Worm (Caenorhabditis elegans) whole organism, L2 larva: ENCODE data around the gene btf-1.

Experiments
- C34F6.9 ChIP-seq: fragments of 150-350 bp; optimal IDR thresholded peaks from 2 replicates; lab custom pipeline; 2014; ENCODE audit warnings: missing biosample characterization, missing genetic modification characterization
- F13H6.1 ChIP-seq: sonication (generic microtip); optimal IDR thresholded peaks from 2 replicates; lab custom pipeline; 2016; ENCODE audit warnings: missing genetic modification characterization, missing compliant biosample characterization
- R02D3.7 ChIP-seq: fragments of 150-350 bp; optimal IDR thresholded peaks from 2 replicates; lab custom pipeline; 2014; ENCODE audit warnings: missing biosample characterization, missing genetic modification characterization
- Y55F3AM.14 ChIP-seq: fragments of 200-800 bp; sonication (Bioruptor generic); optimal IDR thresholded peaks from 2 replicates; lab custom pipeline; 2018; ENCODE audit warnings: mild to moderate bottlenecking, missing genetic modification characterization, missing compliant biosample characterization
- ZK546.5 ChIP-seq: sonication (generic microtip); optimal IDR thresholded peaks from 2 replicates; lab custom pipeline; 2017; ENCODE audit warnings: missing biosample characterization, missing genetic modification characterization
- alr-1 ChIP-seq: fragments of 150-350 bp; optimal IDR thresholded peaks from 2 replicates; lab custom pipeline; 2014; ENCODE audit warnings: missing biosample characterization, missing genetic modification characterization
- aly-2 ChIP-seq: fragments of 150-350 bp; optimal IDR thresholded peaks from 2 replicates; lab custom pipeline; 2014; ENCODE audit warnings: missing biosample characterization, missing genetic modification characterization
- ama-1 ChIP-seq: fragments of 150-350 bp; optimal IDR thresholded peaks from 2 replicates; lab custom pipeline; 2018; ENCODE audit warnings: inconsistent platforms
- blmp-1 ChIP-seq: sonication (generic microtip); optimal IDR thresholded peaks from 2 replicates; lab custom pipeline; 2017; ENCODE audit warnings: missing genetic modification characterization, mild to moderate bottlenecking, missing compliant biosample characterization, antibody characterized with exemption, moderate library complexity; ENCODE audit not compliant: insufficient read depth
- ceh-16 ChIP-seq: fragments of 150-350 bp; optimal IDR thresholded peaks from 2 replicates; lab custom pipeline; 2014; ENCODE audit warnings: missing biosample characterization, missing genetic modification characterization
- ceh-82 ChIP-seq: fragments of 150-350 bp; optimal IDR thresholded peaks from 2 replicates; lab custom pipeline; 2014; ENCODE audit warnings: missing biosample characterization, missing genetic modification characterization
- crh-2 ChIP-seq: sonication (generic microtip); optimal IDR thresholded peaks from 2 replicates; lab custom pipeline; 2017; ENCODE audit warnings: missing biosample characterization, missing genetic modification characterization
- dmd-4 ChIP-seq: sonication (generic microtip); optimal IDR thresholded peaks from 2 replicates; lab custom pipeline; 2017; ENCODE audit warnings: missing biosample characterization, missing genetic modification characterization
- egl-27 ChIP-seq: sonication (generic microtip); optimal IDR thresholded peaks from 3 replicates; lab custom pipeline; 2017; ENCODE audit warnings: missing biosample characterization, missing genetic modification reagents, missing genetic modification characterization
- elt-1 ChIP-seq: fragments of 150-350 bp; optimal IDR thresholded peaks from 2 replicates; lab custom pipeline; 2014; ENCODE audit warnings: missing biosample characterization, missing genetic modification characterization
- elt-3 ChIP-seq: sonication (generic microtip); optimal IDR thresholded peaks from 2 replicates; lab custom pipeline; 2017; ENCODE audit warnings: missing biosample characterization, missing genetic modification characterization
- fos-1 ChIP-seq: fragments of 150-350 bp; optimal IDR thresholded peaks from 2 replicates; lab custom pipeline; 2014; ENCODE audit warnings: missing biosample characterization, missing genetic modification characterization
- gmeb-1 ChIP-seq: fragments of 150-350 bp; optimal IDR thresholded peaks from 2 replicates; lab custom pipeline; 2014; ENCODE audit warnings: missing biosample characterization, missing genetic modification characterization
- lin-11 ChIP-seq: fragments of 150-350 bp; sonication (generic microtip); optimal IDR thresholded peaks from 2 replicates; lab custom pipeline; 2014; ENCODE audit warnings: missing biosample characterization, missing genetic modification characterization, inconsistent platforms, mixed read lengths
- lin-13 ChIP-seq: fragments of 150-350 bp; optimal IDR thresholded peaks from 2 replicates; lab custom pipeline; 2014; ENCODE audit warnings: missing biosample characterization, missing genetic modification reagents, missing genetic modification characterization
- lin-39 ChIP-seq: fragments of 150-350 bp; optimal IDR thresholded peaks from 2 replicates; lab custom pipeline; 2014; ENCODE audit warnings: missing biosample characterization, missing genetic modification reagents, missing genetic modification characterization
- lsy-2 ChIP-seq, 2 experiments: fragments of 150-350 bp in 1 of 2; sonication (generic microtip) in 1 of 2; optimal IDR thresholded peaks; 2 replicates each; lab custom pipeline; 2014 to 2017; ENCODE audit warnings: missing biosample characterization in 2 of 2, missing genetic modification characterization in 2 of 2
- mab-5 ChIP-seq: fragments of 150-350 bp; optimal IDR thresholded peaks from 2 replicates; lab custom pipeline; 2014; ENCODE audit warnings: missing biosample characterization, missing genetic modification characterization
- mbf-1 ChIP-seq: sonication (generic microtip); optimal IDR thresholded peaks from 2 replicates; lab custom pipeline; 2017; ENCODE audit warnings: missing biosample characterization, missing genetic modification characterization
- mdl-1 ChIP-seq, 2 experiments: fragments of 150-350 bp in 1 of 2; sonication (generic microtip) in 1 of 2; optimal IDR thresholded peaks; 2 replicates each; lab custom pipeline; 2017; ENCODE audit warnings: missing biosample characterization in 2 of 2, missing genetic modification characterization in 2 of 2
- nhr-10 ChIP-seq: sonication (generic microtip); optimal IDR thresholded peaks from 2 replicates; lab custom pipeline; 2017; ENCODE audit warnings: missing biosample characterization, missing genetic modification characterization
- nhr-11 ChIP-seq: fragments of 150-350 bp; optimal IDR thresholded peaks from 2 replicates; lab custom pipeline; 2014; ENCODE audit warnings: missing biosample characterization, missing genetic modification characterization
- nhr-12 ChIP-seq: fragments of 150-350 bp; optimal IDR thresholded peaks from 2 replicates; lab custom pipeline; 2014; ENCODE audit warnings: missing biosample characterization, missing genetic modification characterization
- nhr-129 ChIP-seq: fragments of 150-350 bp; optimal IDR thresholded peaks from 2 replicates; lab custom pipeline; 2014; ENCODE audit warnings: missing biosample characterization, missing genetic modification characterization
- nhr-21 ChIP-seq: fragments of 150-350 bp; optimal IDR thresholded peaks from 2 replicates; lab custom pipeline; 2014; ENCODE audit warnings: missing biosample characterization, missing genetic modification characterization
- nhr-23 ChIP-seq: fragments of 150-350 bp; optimal IDR thresholded peaks from 2 replicates; lab custom pipeline; 2014; ENCODE audit warnings: missing biosample characterization, missing genetic modification reagents, missing genetic modification characterization
- nhr-237 ChIP-seq: fragments of 150-350 bp; optimal IDR thresholded peaks from 2 replicates; lab custom pipeline; 2014; ENCODE audit warnings: missing biosample characterization, missing genetic modification characterization
- nhr-25 ChIP-seq: fragments of 150-350 bp; sonication (generic microtip); optimal IDR thresholded peaks from 3 replicates; lab custom pipeline; 2014; ENCODE audit warnings: missing biosample characterization, missing genetic modification characterization
- nhr-6 ChIP-seq: fragments of 150-350 bp; optimal IDR thresholded peaks from 2 replicates; lab custom pipeline; 2014; ENCODE audit warnings: missing biosample characterization, missing genetic modification characterization
- nhr-77 ChIP-seq: fragments of 150-350 bp; optimal IDR thresholded peaks from 2 replicates; lab custom pipeline; 2014; ENCODE audit warnings: missing biosample characterization, missing genetic modification characterization
- peb-1 ChIP-seq: fragments of 150-350 bp; optimal IDR thresholded peaks from 2 replicates; lab custom pipeline; 2014; ENCODE audit warnings: missing biosample characterization, missing genetic modification characterization
- sem-4 ChIP-seq: fragments of 150-350 bp; optimal IDR thresholded peaks from 2 replicates; lab custom pipeline; 2014; ENCODE audit warnings: missing biosample characterization, missing genetic modification reagents, missing genetic modification characterization
- skn-1 ChIP-seq: sonication (generic microtip); optimal IDR thresholded peaks from 2 replicates; lab custom pipeline; 2017; ENCODE audit warnings: missing biosample characterization, missing genetic modification characterization
- sma-3 ChIP-seq: sonication (generic microtip); optimal IDR thresholded peaks from 2 replicates; lab custom pipeline; 2016; ENCODE audit warnings: missing genetic modification reagents, missing genetic modification characterization, missing compliant biosample characterization
- snpc-4 ChIP-seq: fragments of 150-350 bp; optimal IDR thresholded peaks from 2 replicates; lab custom pipeline; 2014; ENCODE audit warnings: missing biosample characterization, missing genetic modification characterization
- unc-39 ChIP-seq: fragments of 150-350 bp; optimal IDR thresholded peaks from 2 replicates; lab custom pipeline; 2014; ENCODE audit warnings: missing biosample characterization, missing genetic modification characterization
- unc-55 ChIP-seq: fragments of 150-350 bp; sonication (generic microtip); optimal IDR thresholded peaks from 3 replicates; lab custom pipeline; 2014; ENCODE audit warnings: missing biosample characterization, missing genetic modification reagents, missing genetic modification characterization
- unc-62 ChIP-seq: fragments of 150-350 bp; optimal IDR thresholded peaks from 2 replicates; lab custom pipeline; 2014; ENCODE audit warnings: missing biosample characterization, missing genetic modification reagents, missing genetic modification characterization
- zag-1 ChIP-seq: fragments of 150-350 bp; optimal IDR thresholded peaks from 2 replicates; lab custom pipeline; 2014; ENCODE audit warnings: missing biosample characterization, missing genetic modification characterization
- ztf-1 ChIP-seq: fragments of 200-800 bp; sonication (Bioruptor generic); conservative IDR thresholded peaks from 2 replicates; pipeline ENCODE4 v1.3.6; 2022; ENCODE audit warnings: missing genetic modification characterization, missing compliant biosample characterization
- ztf-4 ChIP-seq: fragments of 150-350 bp; optimal IDR thresholded peaks from 2 replicates; lab custom pipeline; 2014; ENCODE audit warnings: missing biosample characterization, missing genetic modification characterization

btf-1 gene

ce11 chrII:13195163-13195562 lies 4.8 kb upstream of the btf-1 start, which contains the start of gene lec-1 (continued):
- TF ChIP-seq lin-13, result peak; percentile 69
- no peak for TF ChIP-seq ztf-4
- TF ChIP-seq nhr-11 (tag; lab: Kevin White, UChicago), result no peak

ce11 chrII:13195706-13196417 lies 4.1 kb upstream of the btf-1 start:
- TF ChIP-seq nhr-25 (tag; lab: Kevin White, UChicago) (peak; percentile 10), R02D3.7 (no peak), elt-3 (tag; lab: Kevin White, UChicago) (no peak), sma-3 (no peak), lin-39 (no peak)

- TF ChIP-seq lin-13 (no peak), aly-2 (no peak), ztf-4 (no peak), Y55F3AM.14 (GFP tag; lab: Kevin White, UChicago) (no peak), nhr-10 (tag; lab: Kevin White, UChicago) (no peak), fos-1 (tag; lab: Kevin White, UChicago) (peak; percentile 69), F13H6.1 (tag; lab: Kevin White, UChicago) (peak; percentile 22), nhr-12 (tag; lab: Kevin White, UChicago) (no peak), C34F6.9 (tag; lab: Kevin White, UChicago) (peak; percentile 28), ceh-16 (no peak), nhr-6 (tag; lab: Kevin White, UChicago) (no peak), nhr-11 (tag; lab: Kevin White, UChicago) (no peak), nhr-129 (tag; lab: Kevin White, UChicago) (peak; percentile 64), nhr-23 (tag; lab: Kevin White, UChicago) (no peak), lin-11 (tag; lab: Kevin White, UChicago) (no peak), snpc-4 (tag; lab: Kevin White, UChicago) (no peak), nhr-237 (tag; lab: Kevin White, UChicago) (no peak), zag-1 (tag; lab: Kevin White, UChicago) (no peak), alr-1 (no peak), skn-1 (tag; lab: Kevin White, UChicago) (no peak), ama-1 (lab: Kevin White, UChicago) (no peak), lsy-2 (tag; optimal IDR thresholded peaks at IDR 0.05; lab: Kevin White, UChicago) (peak in 1 of 2 experiments; percentile 23), mdl-1 (tag; optimal IDR thresholded peaks at IDR 0.05; lab: Kevin White, UChicago) (no peak), dmd-4 (tag; lab: Kevin White, UChicago) (no peak), crh-2 (tag; lab: Kevin White, UChicago) (no peak), ZK546.5 (tag; lab: Kevin White, UChicago) (no peak), ztf-1 (GFP tag; lab: Robert Waterston, UW) (no peak), elt-3 (tag; lab: Kevin White, UChicago) (no peak), peb-1 (tag; lab: Kevin White, UChicago) (no peak), gmeb-1 (tag; lab: Kevin White, UChicago) (no peak), sem-4 (tag; lab: Kevin White, UChicago) (peak; percentile 13), mbf-1 (tag; lab: Kevin White, UChicago) (no peak), egl-27 (tag; lab: Kevin White, UChicago) (no peak), unc-39 (no peak), R02D3.7 (no peak), elt-1 (tag; lab: Kevin White, UChicago) (no peak), unc-55 (GFP tag; lab: Kevin White, UChicago) (peak; percentile 35), nhr-77 (no peak), unc-62 (GFP tag; lab: Kevin White, UChicago) (no peak), lin-39 (no peak), mab-5 (no peak), blmp-1 (tag; lab: Kevin White, UChicago) (no peak), sma-3 (no peak), nhr-25 (tag; lab: Kevin White, UChicago) (no peak), nhr-21 (tag; lab: Kevin White, UChicago) (no peak), ceh-82 (tag; lab: Kevin White, UChicago) (no peak)
Observed at ce11 chrII:13196689-13197280, 3.2 kb upstream of the btf-1 start.
